Worm (Caenorhabditis elegans) whole organism, L4 larva: ENCODE measurements around the gene fbxb-108.

Experiments
- T26A8.4 ChIP-seq: fragments of 200-800 bp; sonication (Bioruptor generic); IDR thresholded peaks from 2 replicates; pipeline ENCODE4 v1.3.6; 2022; ENCODE audit warnings: missing genetic modification characterization, missing compliant biosample characterization
- ZK337.2 ChIP-seq: fragments of 200-800 bp; sonication (Bioruptor generic); IDR thresholded peaks from 2 replicates; pipeline ENCODE4 v1.3.6; 2022; ENCODE audit warnings: missing genetic modification reagents, missing genetic modification characterization, missing compliant biosample characterization
- aly-2 ChIP-seq: sonication (generic microtip); optimal IDR thresholded peaks from 2 replicates; lab custom pipeline; 2018; ENCODE audit warnings: missing biosample characterization, missing genetic modification characterization
- lin-13 ChIP-seq: fragments of 150-350 bp; optimal IDR thresholded peaks from 2 replicates; lab custom pipeline; 2014; ENCODE audit warnings: missing biosample characterization, missing genetic modification reagents, missing genetic modification characterization
- nhr-28 ChIP-seq: fragments of 150-350 bp; optimal IDR thresholded peaks from 2 replicates; lab custom pipeline; 2014; ENCODE audit warnings: missing biosample characterization, missing genetic modification characterization
- nhr-41 ChIP-seq: fragments of 200-800 bp; sonication (Bioruptor generic); IDR thresholded peaks from 2 replicates; pipeline ENCODE4 v1.3.6; 2022; ENCODE audit warnings: missing genetic modification reagents, missing genetic modification characterization, missing compliant biosample characterization
- nhr-42 ChIP-seq: fragments of 200-800 bp; sonication (Bioruptor generic); IDR thresholded peaks from 2 replicates; pipeline ENCODE4 v1.3.6; 2022; ENCODE audit warnings: missing genetic modification characterization, missing compliant biosample characterization
- nhr-76 ChIP-seq: fragments of 150-350 bp; optimal IDR thresholded peaks from 2 replicates; lab custom pipeline; 2014; ENCODE audit warnings: missing biosample characterization, missing genetic modification characterization
- nhr-77 ChIP-seq: fragments of 150-350 bp; optimal IDR thresholded peaks from 2 replicates; lab custom pipeline; 2014; ENCODE audit warnings: missing biosample characterization, missing genetic modification characterization
- pqm-1 ChIP-seq: sonication (generic microtip); optimal IDR thresholded peaks from 2 replicates; lab custom pipeline; 2017; ENCODE audit warnings: missing biosample characterization, missing genetic modification characterization
- skn-1 ChIP-seq: fragments of 150-350 bp; optimal IDR thresholded peaks from 2 replicates; lab custom pipeline; 2014; ENCODE audit warnings: missing biosample characterization, missing genetic modification characterization

DNA sequence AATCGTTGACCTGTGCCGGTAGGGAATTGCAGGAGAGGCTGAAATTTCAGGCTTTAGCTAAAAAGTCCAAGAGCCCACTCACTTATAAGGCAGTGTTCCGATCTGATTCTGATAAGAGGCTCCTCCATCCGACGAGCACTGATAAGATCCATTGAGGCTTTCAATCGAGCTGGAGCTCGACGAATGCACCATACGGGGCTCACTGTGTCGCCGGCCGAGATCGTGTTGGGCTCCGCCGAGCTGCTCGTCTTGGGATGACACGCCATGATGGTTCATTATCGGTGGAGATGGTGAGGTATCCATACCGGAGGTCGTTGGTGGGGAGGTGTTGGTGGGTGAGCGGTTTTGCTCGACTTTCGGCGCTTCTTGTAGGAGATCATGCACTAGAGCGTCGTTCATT is 31.7 kb downstream of the fbxb-108 start:
- no peak for TF ChIP-seq lin-13 (GFP tag; lab: Kevin White, UChicago)
- TF ChIP-seq nhr-41 (GFP tag; lab: Robert Waterston, UW) = no peak
- no peak for TF ChIP-seq skn-1 (tag; lab: Kevin White, UChicago)
- TF ChIP-seq aly-2 (tag; lab: Kevin White, UChicago) = no peak
- TF ChIP-seq T26A8.4 (GFP tag; lab: Robert Waterston, UW) = no peak
- TF ChIP-seq pqm-1 (tag; lab: Kevin White, UChicago) = no peak
- TF ChIP-seq nhr-42 = no peak
- no peak for TF ChIP-seq nhr-76
- no peak for TF ChIP-seq ZK337.2 (GFP tag; lab: Robert Waterston, UW)
- no peak for TF ChIP-seq nhr-77 (tag; lab: Kevin White, UChicago)
- no peak for TF ChIP-seq nhr-28 (tag; lab: Kevin White, UChicago)
